Fruit fly (Drosophila melanogaster): ENCODE measurements around the gene CG42238.
A peak's percentile ranks its signal among the peaks of the same experiment; 100 is the strongest.

CG42238 gene

dm6 chr2L:21051873-21052736 lies at the start of gene CG42238:
CG42238 (minus strand) TSS chr2L:21052164.
- no peak for TF ChIP-seq CG7357 (GFP tag; IDR thresholded peaks at IDR 0.05)
- peak; percentile 40 for TF ChIP-seq Sin3A (optimal IDR thresholded peaks at IDR 0.05)
- TF ChIP-seq zfh2 (GFP tag; optimal IDR thresholded peaks at IDR 0.05), result peak; percentile 9
- 0 out of 2 replicates have a peak, but pooled peaks have one; percentile 23 for TF ChIP-seq Xrp1 (GFP tag; IDR thresholded peaks at IDR 0.05)
- no peak for TF ChIP-seq Atf3 (GFP tag; optimal IDR thresholded peaks at IDR 0.05)
- 0 out of 2 replicates have a peak, but pooled peaks have one; percentile 12 for TF ChIP-seq Ptx1 (GFP tag; IDR thresholded peaks at IDR 0.05)
- peak; percentile 11 for TF ChIP-seq mam (GFP tag; optimal IDR thresholded peaks at IDR 0.05)
- peak; percentile 30 for TF ChIP-seq CG8290 (GFP tag; optimal IDR thresholded peaks at IDR 0.05)
- peak; percentile 6 to 74 for TF ChIP-seq CG8290 (tag; optimal IDR thresholded peaks at IDR 0.05)
- peak; percentile 7; the same call in 1 of the 2 replicates for TF ChIP-seq E2f1 (GFP tag; IDR thresholded peaks at IDR 0.05)
- peak; percentile 13; the same call in 1 of the 2 replicates for TF ChIP-seq CG4360 (GFP tag; IDR thresholded peaks at IDR 0.05)
- TF ChIP-seq phol (tag; optimal IDR thresholded peaks at IDR 0.05), result peak; percentile 33
- peak; percentile 91 for TF ChIP-seq chm (GFP tag; IDR thresholded peaks at IDR 0.05)
- TF ChIP-seq CG30020 (tag; optimal IDR thresholded peaks at IDR 0.05), result peak; percentile 21
- no peak for TF ChIP-seq CG31224 (GFP tag; IDR thresholded peaks at IDR 0.05)
- TF ChIP-seq abd-A (tag; optimal IDR thresholded peaks at IDR 0.05), result peak; percentile 55
- TF ChIP-seq Fer1 (GFP tag; optimal IDR thresholded peaks at IDR 0.05), result peak; percentile 30
- TF ChIP-seq Med (GFP tag), result peak; percentile 85
- TF ChIP-seq hkb (optimal IDR thresholded peaks at IDR 0.05), result no peak
- peak; percentile 3; the same call in 1 of the 2 replicates for TF ChIP-seq hkb (GFP tag; IDR thresholded peaks at IDR 0.05)
- peak; percentile 36 for TF ChIP-seq CG17186 (GFP tag; optimal IDR thresholded peaks at IDR 0.05)
- TF ChIP-seq CG9932 (GFP tag; IDR thresholded peaks at IDR 0.05), result peak; percentile 48
- TF ChIP-seq Nf-YA (GFP tag; IDR thresholded peaks at IDR 0.05), result 0 out of 2 replicates have a peak, but pooled peaks have one; percentile 10
- no peak for TF ChIP-seq wor (GFP tag; IDR thresholded peaks at IDR 0.05)
- TF ChIP-seq Myb (GFP tag; optimal IDR thresholded peaks at IDR 0.05), result peak; percentile 60
- peak; percentile 81 for TF ChIP-seq HmgD (GFP tag; optimal IDR thresholded peaks at IDR 0.05)
- TF ChIP-seq CG11247 (GFP tag; IDR thresholded peaks at IDR 0.05), result no peak
- TF ChIP-seq sqz (GFP tag; optimal IDR thresholded peaks at IDR 0.05), result peak; percentile 6
- peak; percentile 2 for TF ChIP-seq CG8281 (tag; optimal IDR thresholded peaks at IDR 0.05)
- TF ChIP-seq CG16779 (GFP tag; IDR thresholded peaks at IDR 0.05), result 0 out of 2 replicates have a peak, but pooled peaks have one; percentile 38
- TF ChIP-seq CG2678 (tag; optimal IDR thresholded peaks at IDR 0.05), result no peak
- 0 out of 2 replicates have a peak, but pooled peaks have one; percentile 31 for TF ChIP-seq hbn (GFP tag; IDR thresholded peaks at IDR 0.05; ENCODE audit: partially characterized antibody)
- peak; percentile 26 for TF ChIP-seq CG8089 (GFP tag; optimal IDR thresholded peaks at IDR 0.05)
- peak; percentile 61 for TF ChIP-seq nerfin-2 (GFP tag; IDR thresholded peaks at IDR 0.05; ENCODE audit: partially characterized antibody)
- TF ChIP-seq CG1832 (GFP tag; optimal IDR thresholded peaks at IDR 0.05), result peak; percentile 76
- TF ChIP-seq CG11504 (tag; optimal IDR thresholded peaks at IDR 0.05), result peak; percentile 4
- TF ChIP-seq gfzf (GFP tag; optimal IDR thresholded peaks at IDR 0.05), result peak; percentile 88
- 0 out of 2 replicates have a peak, but pooled peaks have one; percentile 23 for TF ChIP-seq onecut (GFP tag; IDR thresholded peaks at IDR 0.05)
- TF ChIP-seq CG6791 (GFP tag; IDR thresholded peaks at IDR 0.05; ENCODE audit: partially characterized antibody), result 0 out of 3 replicates have a peak, but pooled peaks have one; percentile 13
- peak; percentile 0 for TF ChIP-seq gem (tag; optimal IDR thresholded peaks at IDR 0.05)
- TF ChIP-seq CG14710 (tag; optimal IDR thresholded peaks at IDR 0.05), result peak; percentile 57
- TF ChIP-seq Sry-δ (GFP tag; optimal IDR thresholded peaks at IDR 0.05), result peak; percentile 10
- peak; percentile 74 for TF ChIP-seq CG3995 (GFP tag; optimal IDR thresholded peaks at IDR 0.05)
- TF ChIP-seq pzg (GFP tag; optimal IDR thresholded peaks at IDR 0.05), result peak; percentile 72
- 0 out of 2 replicates have a peak, but pooled peaks have one; percentile 21 for TF ChIP-seq CG17328 (GFP tag; IDR thresholded peaks at IDR 0.05)
- TF ChIP-seq CG12659 (GFP tag; optimal IDR thresholded peaks at IDR 0.05), result peak; percentile 46
- peak; percentile 32; the same call in 1 of the 2 replicates for TF ChIP-seq CG14441 (GFP tag; IDR thresholded peaks at IDR 0.05)
- TF ChIP-seq CG4328 (GFP tag; optimal IDR thresholded peaks at IDR 0.05), result no peak
- TF ChIP-seq Fer3 (tag; optimal IDR thresholded peaks at IDR 0.05), result no peak
